Worm (Caenorhabditis elegans): Measurements from ENCODE around the gene srx-136.
A peak's percentile ranks its signal among the peaks of the same experiment; 100 is the strongest.

The srx-136 gene

ce11 chrV:13858906-13859305 is 1.7 kb downstream of the srx-136 start, which contains the start of gene srx-135:
TSS of gene srx-135 (plus strand) at chrV:13859206.
- no peak for TF ChIP-seq pha-4 (tag; optimal IDR thresholded peaks at IDR 0.05)
- TF ChIP-seq nhr-76 (tag; optimal IDR thresholded peaks at IDR 0.05), result no peak
- TF ChIP-seq nhr-2 (tag; optimal IDR thresholded peaks at IDR 0.05), result no peak
- no peak for TF ChIP-seq M03D4.4 (tag; optimal IDR thresholded peaks at IDR 0.05)
- TF ChIP-seq sem-2 (GFP tag; optimal IDR thresholded peaks at IDR 0.05), result no peak
- no peak for TF ChIP-seq unc-120 (tag; optimal IDR thresholded peaks at IDR 0.05; ENCODE audit: poor library complexity, severe bottlenecking)
- TF ChIP-seq nhr-28 (tag; optimal IDR thresholded peaks at IDR 0.05), result no peak
- no peak for TF ChIP-seq hlh-1 (tag; optimal IDR thresholded peaks at IDR 0.05)
- no peak for TF ChIP-seq lsy-2 (tag; optimal IDR thresholded peaks at IDR 0.05)
- TF ChIP-seq elt-1 (tag; optimal IDR thresholded peaks at IDR 0.05; ENCODE audit: borderline replicate concordance, insufficient read depth), result no peak
- no peak for TF ChIP-seq snpc-4 (tag; optimal IDR thresholded peaks at IDR 0.05)
- no peak for TF ChIP-seq tbx-8 (GFP tag; optimal IDR thresholded peaks at IDR 0.05)
- TF ChIP-seq mab-5 (tag; optimal IDR thresholded peaks at IDR 0.05), result no peak
- TF ChIP-seq lin-32 (GFP tag; optimal IDR thresholded peaks at IDR 0.05), result no peak
- TF ChIP-seq nhr-237 (tag; optimal IDR thresholded peaks at IDR 0.05), result no peak
- TF ChIP-seq ztf-11 (tag; optimal IDR thresholded peaks at IDR 0.05), result no peak
- TF ChIP-seq ceh-43 (GFP tag; optimal IDR thresholded peaks at IDR 0.05), result no peak
- no peak for TF ChIP-seq ceh-83 (GFP tag; optimal IDR thresholded peaks at IDR 0.05)
- TF ChIP-seq ham-2 (GFP tag; optimal IDR thresholded peaks at IDR 0.05), result no peak

- TF ChIP-seq ceh-39 (tag; optimal IDR thresholded peaks at IDR 0.05) (no peak), ham-2 (GFP tag; optimal IDR thresholded peaks at IDR 0.05) (no peak), mab-5 (tag; optimal IDR thresholded peaks at IDR 0.05) (no peak), bed-3 (GFP tag; optimal IDR thresholded peaks at IDR 0.05) (no peak), sptf-1 (tag; optimal IDR thresholded peaks at IDR 0.05) (no peak), nhr-28 (tag; optimal IDR thresholded peaks at IDR 0.05) (no peak), unc-39 (tag; optimal IDR thresholded peaks at IDR 0.05) (no peak), zip-8 (tag; optimal IDR thresholded peaks at IDR 0.05) (no peak), sem-2 (GFP tag; optimal IDR thresholded peaks at IDR 0.05) (no peak), ceh-43 (GFP tag; optimal IDR thresholded peaks at IDR 0.05) (no peak), unc-120 (tag; optimal IDR thresholded peaks at IDR 0.05; ENCODE audit: poor library complexity, severe bottlenecking) (no peak), hlh-1 (tag; optimal IDR thresholded peaks at IDR 0.05) (no peak), mls-2 (tag; optimal IDR thresholded peaks at IDR 0.05) (no peak), tbx-8 (GFP tag; optimal IDR thresholded peaks at IDR 0.05) (no peak), ces-1 (GFP tag; optimal IDR thresholded peaks at IDR 0.05) (no peak), pha-4 (tag; optimal IDR thresholded peaks at IDR 0.05) (no peak)
Measured at ce11 chrV:13862505-13862904, 5.3 kb downstream of the srx-136 start, which contains the start of gene srx-137. TSS of gene srx-137 (plus strand) at chrV:13862805.

ce11 chrV:13863700-13864099 is 6.5 kb downstream of the srx-136 start:
- no peak for TF ChIP-seq ceh-43 (GFP tag; optimal IDR thresholded peaks at IDR 0.05)
- no peak for TF ChIP-seq M03D4.4 (tag; optimal IDR thresholded peaks at IDR 0.05)
- TF ChIP-seq mep-1 (tag; optimal IDR thresholded peaks at IDR 0.05), result no peak
- no peak for TF ChIP-seq nhr-28 (tag; optimal IDR thresholded peaks at IDR 0.05)
- TF ChIP-seq cnd-1 (tag; optimal IDR thresholded peaks at IDR 0.05), result no peak
- no peak for TF ChIP-seq ces-1 (GFP tag; optimal IDR thresholded peaks at IDR 0.05)
- TF ChIP-seq nhr-12 (tag; optimal IDR thresholded peaks at IDR 0.05), result no peak
- TF ChIP-seq nhr-76 (tag; optimal IDR thresholded peaks at IDR 0.05), result no peak

- TF ChIP-seq sptf-1 (tag; optimal IDR thresholded peaks at IDR 0.05), result no peak
- TF ChIP-seq ham-2 (GFP tag; optimal IDR thresholded peaks at IDR 0.05), result peak; percentile 28
- peak; percentile 91 for TF ChIP-seq elt-1 (tag; optimal IDR thresholded peaks at IDR 0.05; ENCODE audit: borderline replicate concordance, insufficient read depth)
Measured at ce11 chrV:13866353-13866752, 9.1 kb downstream of the srx-136 start, which contains the start of gene nhr-175. TSS of gene nhr-175 (plus strand) at chrV:13866691.

ce11 chrV:13868886-13869285 is 11.7 kb downstream of the srx-136 start:
- TF ChIP-seq ceh-83 (GFP tag; optimal IDR thresholded peaks at IDR 0.05) (peak; percentile 31), sem-2 (GFP tag; optimal IDR thresholded peaks at IDR 0.05) (peak; percentile 46), ceh-43 (GFP tag; optimal IDR thresholded peaks at IDR 0.05) (peak; percentile 5), cnd-1 (tag; optimal IDR thresholded peaks at IDR 0.05) (peak; percentile 58), tbx-8 (GFP tag; optimal IDR thresholded peaks at IDR 0.05) (peak; percentile 11), drap-1 (GFP tag; optimal IDR thresholded peaks at IDR 0.05) (peak; percentile 50)

Measured in whole organism, mixed stage, embryonic.